Fruit fly (Drosophila melanogaster) Kc167 (cell line): ENCODE data around the gene Pburs.

Experiments
- Myc ChIP-seq: fragments of >200 bp; optimal IDR thresholded peaks from 2 replicates; lab custom pipeline; 2017; ENCODE audit warnings: missing external identifiers
- Sin3A ChIP-seq: fragments of >200 bp; optimal IDR thresholded peaks from 2 replicates; lab custom pipeline; 2018; ENCODE audit warnings: missing external identifiers
- h ChIP-seq: fragments of >200 bp; optimal IDR thresholded peaks from 3 replicates; lab custom pipeline; 2018; ENCODE audit warnings: missing external identifiers
- insv ChIP-seq: fragments of >200 bp; optimal IDR thresholded peaks from 3 replicates; lab custom pipeline; 2018; ENCODE audit warnings: missing external identifiers
- psq ChIP-seq: fragments of >200 bp; optimal IDR thresholded peaks from 2 replicates; lab custom pipeline; 2017; ENCODE audit warnings: missing external identifiers
- ttk ChIP-seq: sonication (Bioruptor generic); optimal IDR thresholded peaks from 2 replicates; lab custom pipeline; 2017; ENCODE audit warnings: missing external identifiers

The Pburs gene

dm6 chr2L:14372254-14372717 is 44.8 kb downstream of the Pburs start:
- TF ChIP-seq psq (lab: Kevin White, UChicago) (no peak), insv (lab: Kevin White, UChicago) (no peak), ttk (lab: Kevin White, UChicago) (no peak), Sin3A (lab: Kevin White, UChicago) (no peak), Myc (no peak), h (lab: Kevin White, UChicago) (no peak)

DNA sequence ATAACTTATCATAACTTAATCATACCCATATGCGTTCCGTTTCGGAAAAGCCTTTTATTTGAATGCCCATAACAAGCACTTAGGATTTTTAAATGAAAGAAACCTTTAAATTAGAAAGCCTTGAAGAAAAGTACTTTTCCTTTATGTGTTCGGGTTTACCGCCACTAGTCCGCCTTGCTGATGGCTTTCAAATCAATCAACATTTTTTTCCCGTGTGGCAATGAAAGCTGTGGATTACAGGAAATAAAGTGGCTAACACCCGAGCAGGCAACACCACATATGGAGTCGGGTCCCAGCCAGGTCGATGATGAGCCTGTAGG is 46.4 kb downstream of the Pburs start:
- TF ChIP-seq insv (lab: Kevin White, UChicago), result no peak
- TF ChIP-seq psq (lab: Kevin White, UChicago), result no peak
- TF ChIP-seq h (lab: Kevin White, UChicago), result no peak
- no peak for TF ChIP-seq ttk (lab: Kevin White, UChicago)
- TF ChIP-seq Sin3A (lab: Kevin White, UChicago), result no peak
- no peak for TF ChIP-seq Myc

- no peak for TF ChIP-seq psq (lab: Kevin White, UChicago)
- no peak for TF ChIP-seq h (lab: Kevin White, UChicago)
- TF ChIP-seq insv (lab: Kevin White, UChicago), result no peak
- TF ChIP-seq ttk (lab: Kevin White, UChicago), result no peak
- no peak for TF ChIP-seq Sin3A (lab: Kevin White, UChicago)
- no peak for TF ChIP-seq Myc
These were observed 47.0 kb downstream of the Pburs start for dm6 chr2L:14369933-14370776.

- TF ChIP-seq psq (lab: Kevin White, UChicago) (no peak), h (lab: Kevin White, UChicago) (no peak), Myc (no peak), Sin3A (lab: Kevin White, UChicago) (no peak), ttk (lab: Kevin White, UChicago) (no peak), insv (lab: Kevin White, UChicago) (no peak)
These were observed 48.3 kb downstream of the Pburs start for dm6 chr2L:14368833-14369232.

dm6 chr2L:14367274-14367669 is 49.9 kb downstream of the Pburs start:
- TF ChIP-seq h (lab: Kevin White, UChicago), result no peak
- TF ChIP-seq Myc, result no peak
- TF ChIP-seq insv (lab: Kevin White, UChicago), result no peak
- TF ChIP-seq ttk (lab: Kevin White, UChicago), result no peak
